Fruit fly (Drosophila melanogaster) whole organism, pupa: ENCODE data around the gene Duox.
A peak's percentile ranks its signal among the peaks of the same experiment; 100 is the strongest.

Source experiments
- CG10348 ChIP-seq: fragments of 200-800 bp; sonication (Bioruptor generic); IDR thresholded peaks from 2 replicates; pipeline ENCODE4 v1.3.6; 2022; ENCODE audit warnings: missing biosample characterization, missing genetic modification characterization
- CG12605 ChIP-seq: fragments of 200-800 bp; sonication (Bioruptor generic); IDR thresholded peaks from 2 replicates; pipeline ENCODE4 v1.3.6; 2022; ENCODE audit warnings: missing biosample characterization, missing genetic modification characterization
- CG13204 ChIP-seq: fragments of 200-800 bp; sonication (Bioruptor generic); optimal IDR thresholded peaks from 2 replicates; lab custom pipeline; 2018; ENCODE audit warnings: missing biosample characterization, mild to moderate bottlenecking, missing genetic modification characterization, moderate library complexity
- CG14655 ChIP-seq: fragments of 200-800 bp; sonication (Bioruptor generic); optimal IDR thresholded peaks from 3 replicates; lab custom pipeline; 2017; ENCODE audit warnings: mild to moderate bottlenecking, missing biosample characterization, missing genetic modification reagents, missing genetic modification characterization
- CG15710 ChIP-seq: fragments of 200-800 bp; sonication (Bioruptor generic); optimal IDR thresholded peaks from 2 replicates; lab custom pipeline; 2018; ENCODE audit warnings: missing biosample characterization, mild to moderate bottlenecking, missing genetic modification characterization, moderate library complexity
- CG17806 ChIP-seq: fragments of 200-800 bp; sonication (Bioruptor generic); optimal IDR thresholded peaks from 2 replicates; lab custom pipeline; 2018; ENCODE audit warnings: missing biosample characterization, mild to moderate bottlenecking, missing genetic modification characterization, moderate library complexity
- CG32121 ChIP-seq: fragments of 200-800 bp; sonication (Bioruptor generic); IDR thresholded peaks from 2 replicates; pipeline ENCODE4 v1.3.6; 2022; ENCODE audit warnings: missing biosample characterization, missing genetic modification characterization
- CG34367 ChIP-seq: fragments of 200-800 bp; sonication (Bioruptor generic); optimal IDR thresholded peaks from 2 replicates; lab custom pipeline; 2018; ENCODE audit warnings: missing biosample characterization, mild to moderate bottlenecking, missing genetic modification characterization
- CG4496 ChIP-seq: fragments of 200-800 bp; sonication (Bioruptor generic); IDR thresholded peaks from 3 replicates; pipeline ENCODE4 v1.3.6; 2022; ENCODE audit warnings: missing biosample characterization, missing genetic modification characterization
- CG8159 ChIP-seq: fragments of 200-800 bp; sonication (Bioruptor generic); optimal IDR thresholded peaks from 3 replicates; lab custom pipeline; 2018; ENCODE audit warnings: missing biosample characterization, mild to moderate bottlenecking, missing genetic modification characterization, moderate library complexity
- CG8301 ChIP-seq: fragments of 200-800 bp; sonication (Bioruptor generic); optimal IDR thresholded peaks from 2 replicates; lab custom pipeline; 2018; ENCODE audit warnings: missing biosample characterization, mild to moderate bottlenecking, missing genetic modification characterization
- CG9948 ChIP-seq: fragments of 200-800 bp; sonication (Bioruptor generic); optimal IDR thresholded peaks from 2 replicates; lab custom pipeline; 2018; ENCODE audit warnings: missing biosample characterization, mild to moderate bottlenecking, missing genetic modification characterization, moderate library complexity
- D1 ChIP-seq: fragments of 200-800 bp; sonication (Bioruptor generic); optimal IDR thresholded peaks from 2 replicates; lab custom pipeline; 2018; ENCODE audit warnings: missing biosample characterization, mild to moderate bottlenecking, missing genetic modification characterization, moderate library complexity
- EcR ChIP-seq: fragments of 200-800 bp; sonication (Bioruptor generic); optimal IDR thresholded peaks from 3 replicates; lab custom pipeline; 2019; ENCODE audit warnings: missing biosample characterization, missing genetic modification characterization, mild to moderate bottlenecking, moderate library complexity, missing genetic modification reagents
- Ets98B ChIP-seq: fragments of 200-800 bp; sonication (Bioruptor generic); IDR thresholded peaks from 2 replicates; pipeline ENCODE4 v1.3.6; 2022; ENCODE audit warnings: missing biosample characterization, missing genetic modification characterization
- Pif1A ChIP-seq: fragments of 200-800 bp; sonication (Bioruptor generic); optimal IDR thresholded peaks from 3 replicates; lab custom pipeline; 2016; ENCODE audit warnings: missing biosample characterization, missing genetic modification characterization
- Pif1B ChIP-seq: fragments of 200-800 bp; sonication (Bioruptor generic); optimal IDR thresholded peaks from 3 replicates; lab custom pipeline; 2016; ENCODE audit warnings: missing biosample characterization, missing genetic modification characterization
- Snoo ChIP-seq: fragments of 200-800 bp; sonication (Bioruptor generic); optimal IDR thresholded peaks from 3 replicates; lab custom pipeline; 2017; ENCODE audit warnings: missing biosample characterization, mild to moderate bottlenecking, missing genetic modification characterization, inconsistent platforms
- fd96Ca ChIP-seq: fragments of 200-800 bp; sonication (Bioruptor generic); IDR thresholded peaks from 3 replicates; pipeline ENCODE4 v1.3.6; 2022; ENCODE audit warnings: missing biosample characterization, missing genetic modification characterization
- gl ChIP-seq: fragments of 200-800 bp; sonication (Bioruptor generic); optimal IDR thresholded peaks from 2 replicates; lab custom pipeline; 2018; ENCODE audit warnings: missing biosample characterization, mild to moderate bottlenecking, missing genetic modification characterization
- rn ChIP-seq: fragments of 200-800 bp; sonication (Bioruptor generic); IDR thresholded peaks from 2 replicates; pipeline ENCODE4 v1.3.6; 2022; ENCODE audit warnings: missing biosample characterization, missing genetic modification characterization

Gene Duox

DNA sequence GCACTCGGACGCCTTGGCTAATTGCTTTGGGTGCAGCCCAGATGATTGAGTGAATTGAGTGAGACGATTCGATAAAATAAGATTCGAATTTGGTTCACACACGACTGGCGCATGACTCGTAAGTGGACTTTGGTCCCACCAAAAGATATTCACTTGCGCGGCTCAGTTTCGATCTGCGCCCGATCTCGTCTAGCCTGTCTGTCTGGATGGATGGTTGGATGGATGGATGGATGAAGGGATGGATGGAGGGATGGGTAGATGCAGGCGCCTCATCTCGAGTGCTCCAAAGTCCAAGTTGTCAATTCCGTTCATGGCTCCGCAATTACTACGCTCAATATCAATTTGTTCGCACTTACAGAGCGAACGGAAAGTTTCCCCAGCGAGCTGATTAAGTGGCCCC lies 27.5 kb downstream of the Duox start:
- TF ChIP-seq CG13204 (GFP tag; lab: Kevin White, UChicago): peak; percentile 79
- TF ChIP-seq CG8301: peak; percentile 46
- TF ChIP-seq EcR (GFP tag; lab: Kevin White, UChicago): peak; percentile 27
- TF ChIP-seq CG34367 (tag; lab: Kevin White, UChicago): peak; percentile 46
- TF ChIP-seq Pif1A: peak; percentile 39
- TF ChIP-seq CG9948: no peak
- TF ChIP-seq CG17806 (tag; lab: Kevin White, UChicago): peak; percentile 28
- peak; percentile 35 for TF ChIP-seq CG15710
- TF ChIP-seq CG14655 (GFP tag; lab: Kevin White, UChicago): peak; percentile 64
- TF ChIP-seq Pif1B (GFP tag; lab: Kevin White, UChicago): peak; percentile 24
- TF ChIP-seq CG32121 (GFP tag; lab: Robert Waterston, UW): no peak
- peak; percentile 51; the same call in 1 of the 2 replicates for TF ChIP-seq Ets98B (GFP tag; lab: Robert Waterston, UW)
- peak; percentile 46; the same call in 1 of the 3 replicates for TF ChIP-seq fd96Ca
- TF ChIP-seq Snoo: peak; percentile 25
- TF ChIP-seq CG8159 (tag; lab: Kevin White, UChicago): peak; percentile 36
- TF ChIP-seq gl: peak; percentile 87
- TF ChIP-seq D1: no peak
- TF ChIP-seq CG12605: peak; percentile 68; the same call in 1 of the 2 replicates
- TF ChIP-seq CG4496 (GFP tag; lab: Robert Waterston, UW): peak; percentile 45; the same call in 1 of the 3 replicates
- TF ChIP-seq rn: no peak
- TF ChIP-seq CG10348: no peak

DNA sequence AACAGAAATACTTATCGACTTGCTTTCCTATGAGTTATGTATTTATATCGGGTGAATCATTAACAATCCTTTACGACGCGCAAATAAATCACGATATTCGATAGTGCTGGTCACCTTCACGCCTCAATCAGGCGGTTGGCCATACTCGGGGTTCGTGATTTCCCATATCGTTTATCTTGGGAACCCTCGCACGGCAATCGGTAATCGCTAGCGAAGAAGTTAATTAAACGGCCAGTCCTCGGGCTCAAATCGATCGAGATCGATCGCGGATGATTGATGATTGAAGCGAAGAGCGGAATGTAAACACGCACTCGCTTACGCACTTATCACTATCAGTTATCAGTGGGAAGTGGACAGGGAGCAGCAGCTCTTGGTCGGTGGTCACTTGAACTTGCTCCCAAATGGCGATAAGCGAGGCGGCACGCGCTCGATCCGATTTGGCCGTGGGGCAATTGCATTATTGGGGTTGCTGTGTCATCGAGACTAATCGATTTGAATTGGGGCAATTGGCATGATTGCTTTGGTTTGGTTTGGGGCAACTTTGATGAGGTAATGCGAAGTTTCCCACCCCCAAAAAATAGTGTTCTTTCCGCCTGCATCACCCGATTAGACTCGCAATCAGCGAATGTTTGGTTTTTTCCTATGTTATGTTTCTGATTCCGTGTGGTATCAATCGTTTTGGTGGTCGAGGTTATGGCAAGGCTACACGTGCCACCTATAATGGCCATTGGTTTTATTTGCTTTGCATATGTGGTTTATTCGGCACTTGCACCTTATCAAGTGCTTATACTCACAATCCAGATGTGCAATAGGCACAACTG lies 28.9 kb downstream of the Duox start:
- TF ChIP-seq gl (no peak), rn (no peak), Pif1A (no peak), CG17806 (tag; lab: Kevin White, UChicago) (no peak), fd96Ca (no peak), CG15710 (no peak)

DNA sequence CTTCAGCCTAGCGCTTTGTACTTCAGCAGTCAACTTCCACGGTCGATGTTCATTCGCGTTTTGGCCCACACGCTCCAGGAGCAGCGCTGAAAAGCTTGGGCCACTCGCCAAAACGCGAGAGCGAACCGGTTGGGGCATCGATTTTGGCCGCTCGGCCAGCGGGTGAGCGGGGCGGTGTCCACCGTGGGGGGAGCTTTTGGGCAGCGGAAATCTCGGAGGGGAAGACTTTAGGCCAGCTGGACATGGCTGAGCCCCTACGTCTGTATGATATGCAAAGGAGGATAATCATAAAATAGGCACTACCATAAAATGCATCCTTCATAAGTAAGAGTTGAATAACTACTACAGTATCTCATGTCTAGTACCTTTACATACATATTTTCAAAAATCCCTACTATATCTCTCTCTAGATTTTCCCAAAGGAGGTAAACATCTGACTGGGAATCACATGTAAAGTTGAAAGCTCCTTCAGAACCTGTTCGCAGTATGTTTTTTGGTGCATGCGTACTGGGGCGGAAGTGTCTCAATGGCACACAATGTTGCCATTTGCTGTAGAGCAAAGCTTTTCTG lies 30.1 kb downstream of the Duox start, which contains the start of gene Syt1:
Syt1 (minus strand) TSS at position 71 of the 570 bp plus-strand sequence.
- TF ChIP-seq CG4496 (GFP tag; lab: Robert Waterston, UW) (0 out of 3 replicates have a peak, but pooled peaks have one; percentile 9), Pif1A (peak; percentile 0), CG9948 (no peak)
- TF ChIP-seq, all 21 proteins: peak for 2

DNA sequence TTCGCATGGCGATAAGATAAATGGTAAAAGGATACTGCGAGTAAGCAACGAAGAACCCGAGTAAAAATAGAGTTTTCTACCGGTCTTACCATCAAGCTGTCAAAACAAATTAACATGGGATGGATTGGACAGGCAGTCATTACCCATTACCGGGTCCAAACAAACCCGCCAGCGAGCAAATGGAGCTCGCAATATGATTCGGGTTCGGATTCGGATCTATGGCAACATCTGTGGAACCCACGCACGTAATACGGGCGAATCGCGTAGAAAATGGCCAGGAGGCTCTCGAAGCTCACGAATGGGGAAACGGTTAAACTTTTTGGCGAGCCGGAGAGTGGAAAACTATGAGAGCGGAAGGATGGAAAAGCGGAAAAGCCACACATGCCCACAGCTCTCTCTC lies 32.9 kb downstream of the Duox start:
- TF ChIP-seq CG14655 (GFP tag; lab: Kevin White, UChicago): no peak
- no peak for TF ChIP-seq CG17806 (tag; lab: Kevin White, UChicago)
- no peak for TF ChIP-seq CG15710
- no peak for TF ChIP-seq Pif1B (GFP tag; lab: Kevin White, UChicago)
- TF ChIP-seq CG8159 (tag; lab: Kevin White, UChicago): no peak
- TF ChIP-seq Snoo: no peak
- no peak for TF ChIP-seq CG12605
- no peak for TF ChIP-seq CG13204 (GFP tag; lab: Kevin White, UChicago)
- no peak for TF ChIP-seq Pif1A
- TF ChIP-seq CG10348: no peak
- TF ChIP-seq CG8301: no peak
- no peak for TF ChIP-seq rn
- no peak for TF ChIP-seq CG9948
- no peak for TF ChIP-seq Ets98B (GFP tag; lab: Robert Waterston, UW)
- no peak for TF ChIP-seq CG32121 (GFP tag; lab: Robert Waterston, UW)
- TF ChIP-seq EcR (GFP tag; lab: Kevin White, UChicago): no peak
- TF ChIP-seq CG4496 (GFP tag; lab: Robert Waterston, UW): no peak
- TF ChIP-seq fd96Ca: no peak
- TF ChIP-seq, all 21 proteins: peak for 0

DNA sequence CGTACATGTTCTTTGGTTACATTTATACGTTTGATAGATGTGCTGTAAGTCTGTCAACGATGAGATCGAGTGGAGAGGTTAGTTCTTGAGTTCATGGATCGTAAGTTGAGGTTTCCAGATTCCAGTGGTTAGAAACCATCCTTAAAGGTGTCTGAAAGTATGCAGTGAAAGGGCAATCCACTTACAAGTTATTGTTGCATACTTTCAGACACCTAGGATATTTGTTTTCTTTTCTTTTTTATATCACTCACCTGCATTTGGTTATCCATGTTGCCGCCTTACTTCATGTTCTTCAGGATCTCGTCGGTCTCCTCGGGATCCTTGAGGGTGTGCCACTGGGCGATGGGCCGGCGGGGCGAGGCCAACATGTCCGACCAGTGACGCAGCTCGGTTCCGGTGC lies 47.3 kb downstream of the Duox start:
- no peak for TF ChIP-seq CG8301
- no peak for TF ChIP-seq CG8159 (tag; lab: Kevin White, UChicago)
- TF ChIP-seq CG10348: no peak
- no peak for TF ChIP-seq CG9948
- TF ChIP-seq CG12605: no peak
- no peak for TF ChIP-seq CG17806 (tag; lab: Kevin White, UChicago)
- no peak for TF ChIP-seq Ets98B (GFP tag; lab: Robert Waterston, UW)
- TF ChIP-seq CG15710: no peak
- no peak for TF ChIP-seq Pif1A
- no peak for TF ChIP-seq rn
- no peak for TF ChIP-seq fd96Ca
- no peak for TF ChIP-seq D1
- TF ChIP-seq CG13204 (GFP tag; lab: Kevin White, UChicago): no peak
- no peak for TF ChIP-seq gl
- TF ChIP-seq CG4496 (GFP tag; lab: Robert Waterston, UW): no peak
- no peak for TF ChIP-seq EcR (GFP tag; lab: Kevin White, UChicago)
- TF ChIP-seq CG14655 (GFP tag; lab: Kevin White, UChicago): no peak
- no peak for TF ChIP-seq CG34367 (tag; lab: Kevin White, UChicago)

DNA sequence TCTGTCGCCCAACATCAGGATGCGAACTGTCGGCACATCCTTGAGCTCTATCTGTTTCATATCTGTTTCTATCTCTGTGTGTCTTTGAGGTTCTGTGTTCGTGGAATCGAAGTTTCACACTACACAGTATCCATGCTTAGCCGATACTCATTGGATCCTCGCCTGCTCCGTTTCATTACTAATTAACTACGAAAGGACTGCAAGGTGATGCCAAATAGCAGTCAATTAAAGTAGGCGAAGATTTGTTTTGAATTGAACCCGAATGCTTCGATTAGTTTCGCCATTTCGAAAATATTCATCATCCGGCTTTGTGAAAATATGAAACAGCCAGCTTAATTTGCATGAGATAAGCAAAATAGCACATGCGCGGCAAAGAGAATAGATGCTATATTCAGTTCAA lies 58.4 kb downstream of the Duox start, which contains the start of gene CG15399:
CG15399 (minus strand) TSS at position 101 of the 400 bp plus-strand sequence.
- TF ChIP-seq fd96Ca: no peak
- TF ChIP-seq CG14655 (GFP tag; lab: Kevin White, UChicago): no peak
- TF ChIP-seq CG8301: no peak
- no peak for TF ChIP-seq CG32121 (GFP tag; lab: Robert Waterston, UW)
- TF ChIP-seq Pif1A: no peak
- no peak for TF ChIP-seq gl
- no peak for TF ChIP-seq CG15710
